Worm (Caenorhabditis elegans) whole organism, late embryonic: ENCODE measurements around the gene elo-4.

Experiments used
- ama-1 ChIP-seq: fragments of 150-350 bp; optimal IDR thresholded peaks from 2 replicates; lab custom pipeline; 2014
- ceh-14 ChIP-seq: sonication (generic microtip); optimal IDR thresholded peaks from 2 replicates; lab custom pipeline; 2016; ENCODE audit warnings: missing genotype, missing genetic modification characterization, missing compliant biosample characterization
- ceh-6 ChIP-seq: fragments of 200-800 bp; sonication (Bioruptor generic); optimal IDR thresholded peaks from 2 replicates; lab custom pipeline; 2018; ENCODE audit warnings: mild to moderate bottlenecking, missing genetic modification characterization, missing compliant biosample characterization
- fkh-10 ChIP-seq: fragments of 150-350 bp; optimal IDR thresholded peaks from 2 replicates; lab custom pipeline; 2014; ENCODE audit warnings: missing biosample characterization, missing genetic modification reagents, missing genetic modification characterization
- hlh-13 ChIP-seq: fragments of 200-800 bp; sonication (Bioruptor generic); optimal IDR thresholded peaks from 2 replicates; lab custom pipeline; 2018; ENCODE audit warnings: mild to moderate bottlenecking, missing genetic modification characterization, missing compliant biosample characterization
- lin-11 ChIP-seq: fragments of 200-800 bp; sonication (Bioruptor generic); optimal IDR thresholded peaks from 2 replicates; lab custom pipeline; 2018; ENCODE audit warnings: mild to moderate bottlenecking, missing genetic modification characterization, missing compliant biosample characterization
- pag-3 ChIP-seq: sonication (generic microtip); optimal IDR thresholded peaks from 2 replicates; lab custom pipeline; 2016; ENCODE audit warnings: missing compliant biosample characterization, missing genetic modification characterization, borderline replicate concordance
- pat-9 ChIP-seq: fragments of 200-800 bp; sonication (Bioruptor generic); optimal IDR thresholded peaks from 2 replicates; lab custom pipeline; 2018; ENCODE audit warnings: mild to moderate bottlenecking, missing genetic modification characterization, moderate library complexity, missing compliant biosample characterization
- sox-2 ChIP-seq: fragments of 200-800 bp; sonication (Bioruptor generic); IDR thresholded peaks from 2 replicates; pipeline ENCODE4 v1.3.6; 2022; ENCODE audit warnings: missing genetic modification reagents, missing genetic modification characterization, missing compliant biosample characterization
- sox-4 ChIP-seq: sonication (generic microtip); optimal IDR thresholded peaks from 2 replicates; lab custom pipeline; 2017; ENCODE audit warnings: mild to moderate bottlenecking, missing genetic modification characterization, inconsistent platforms, missing compliant biosample characterization

DNA sequence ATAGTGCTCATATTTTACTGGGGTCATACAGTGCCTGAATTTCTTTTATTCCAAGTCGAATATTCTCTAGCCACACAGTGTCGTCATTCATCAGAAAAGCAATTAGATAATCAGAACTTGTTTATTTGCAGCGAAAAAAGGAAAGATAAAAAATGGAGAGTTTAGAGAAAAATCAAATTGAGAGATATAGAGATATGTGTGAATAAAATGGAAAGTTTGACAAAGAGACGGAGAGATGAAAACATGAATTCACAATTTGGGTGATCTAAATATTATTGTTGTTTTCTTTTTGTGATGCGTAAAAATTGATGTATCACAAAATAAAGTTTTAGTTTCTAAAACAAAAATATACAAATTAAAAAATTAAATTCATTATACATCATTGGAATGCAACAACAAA lies 33.4 kb downstream of the elo-4 start:
- no peak for TF ChIP-seq fkh-10 (GFP tag; lab: Kevin White, UChicago)
- TF ChIP-seq ceh-14 (tag; lab: Kevin White, UChicago) = no peak
- no peak for TF ChIP-seq lin-11 (tag; lab: Kevin White, UChicago)
- TF ChIP-seq ceh-6 (GFP tag; lab: Kevin White, UChicago) = no peak
- TF ChIP-seq pat-9 (tag; lab: Kevin White, UChicago) = no peak
- TF ChIP-seq hlh-13 = no peak
- TF ChIP-seq sox-4 = no peak
- TF ChIP-seq pag-3 (tag; lab: Kevin White, UChicago) = no peak
- no peak for TF ChIP-seq ama-1 (lab: Kevin White, UChicago)
- no peak for TF ChIP-seq sox-2
